Fruit fly (Drosophila melanogaster): ENCODE data around the gene CG17234.

The CG17234 gene

DNA sequence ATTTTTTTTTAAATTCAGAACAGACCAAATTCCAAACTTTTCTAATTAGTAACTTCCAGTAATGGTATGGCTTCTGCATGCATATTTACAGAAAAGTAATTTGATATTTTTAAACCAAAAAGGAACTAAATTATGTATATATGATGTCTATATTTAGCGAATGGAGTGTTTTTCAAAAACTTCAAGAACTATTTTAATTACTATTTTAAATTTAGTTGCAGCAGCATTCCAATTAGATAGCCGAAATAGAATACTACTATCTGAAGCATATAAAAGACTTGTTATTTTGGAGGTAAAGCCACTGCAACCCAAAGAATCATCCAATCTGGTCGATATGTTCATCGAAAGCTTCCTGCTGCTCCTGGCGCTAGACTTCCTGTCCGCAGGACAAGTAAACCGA is at the start of gene CG17234:
Gene CG17234 (plus strand): TSS at position 301 of the 400 bp plus-strand sequence.
- no peak for TF ChIP-seq Pif1A (GFP tag; optimal IDR thresholded peaks at IDR 0.05)
- TF ChIP-seq gl (tag; optimal IDR thresholded peaks at IDR 0.05), result no peak
- TF ChIP-seq CG17806 (tag; optimal IDR thresholded peaks at IDR 0.05), result no peak
- TF ChIP-seq CG12605 (GFP tag; IDR thresholded peaks at IDR 0.05), result no peak
- no peak for TF ChIP-seq CG4496 (GFP tag; IDR thresholded peaks at IDR 0.05)
- TF ChIP-seq CG32121 (GFP tag; IDR thresholded peaks at IDR 0.05), result no peak
- TF ChIP-seq CG10348 (GFP tag; IDR thresholded peaks at IDR 0.05), result no peak
- TF ChIP-seq CG9948 (tag; optimal IDR thresholded peaks at IDR 0.05), result no peak
- no peak for TF ChIP-seq fd96Ca (GFP tag; IDR thresholded peaks at IDR 0.05)
- TF ChIP-seq D1 (tag; optimal IDR thresholded peaks at IDR 0.05), result no peak
- no peak for TF ChIP-seq CG8301 (tag; optimal IDR thresholded peaks at IDR 0.05)
- TF ChIP-seq Pif1B (GFP tag; optimal IDR thresholded peaks at IDR 0.05), result no peak
- no peak for TF ChIP-seq EcR (GFP tag; optimal IDR thresholded peaks at IDR 0.05)

DNA sequence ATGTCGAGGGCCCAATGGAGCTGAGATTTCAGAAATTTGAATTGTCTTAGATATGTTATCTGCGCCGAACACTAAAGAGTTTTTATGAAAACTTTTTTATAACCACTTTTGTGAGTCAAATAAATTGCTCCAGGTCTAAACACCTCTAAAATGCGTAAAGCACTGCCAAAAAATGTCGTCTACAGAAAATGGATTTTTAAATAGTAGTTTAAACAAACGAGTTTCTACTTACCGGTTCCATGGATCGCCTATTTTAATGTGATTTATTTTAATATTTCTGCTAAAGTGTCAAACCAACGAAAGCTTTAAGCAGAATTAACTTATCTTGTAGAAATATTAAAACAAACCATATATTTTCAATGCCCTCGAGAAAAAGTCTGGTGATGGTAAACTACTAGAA is 46.8 kb upstream of the CG17234 start, which contains the start of gene CG31668:
Gene CG31668 (minus strand): TSS at position 101 of the 400 bp plus-strand sequence.
- TF ChIP-seq Pif1B (GFP tag; optimal IDR thresholded peaks at IDR 0.05), result no peak
- TF ChIP-seq rn (GFP tag; IDR thresholded peaks at IDR 0.05), result no peak
- no peak for TF ChIP-seq CG8159 (tag; optimal IDR thresholded peaks at IDR 0.05)
- TF ChIP-seq CG4496 (GFP tag; IDR thresholded peaks at IDR 0.05), result no peak
- TF ChIP-seq CG32121 (GFP tag; IDR thresholded peaks at IDR 0.05), result no peak
- no peak for TF ChIP-seq fd96Ca (GFP tag; IDR thresholded peaks at IDR 0.05)
- no peak for TF ChIP-seq CG13204 (GFP tag; optimal IDR thresholded peaks at IDR 0.05)
- no peak for TF ChIP-seq D1 (tag; optimal IDR thresholded peaks at IDR 0.05)
- no peak for TF ChIP-seq CG8301 (tag; optimal IDR thresholded peaks at IDR 0.05)
- TF ChIP-seq CG15710 (tag; optimal IDR thresholded peaks at IDR 0.05), result no peak
- no peak for TF ChIP-seq CG9948 (tag; optimal IDR thresholded peaks at IDR 0.05)

dm6 chr2L:2209002-2209401 is 43.8 kb upstream of the CG17234 start, which contains the start of gene CG33124:
TSS of gene CG33124 (minus strand) at chr2L:2209102.
- TF ChIP-seq D1 (tag; optimal IDR thresholded peaks at IDR 0.05), result no peak
- no peak for TF ChIP-seq CG32121 (GFP tag; IDR thresholded peaks at IDR 0.05)
- TF ChIP-seq Snoo (tag; optimal IDR thresholded peaks at IDR 0.05), result no peak
- no peak for TF ChIP-seq Ets98B (GFP tag; IDR thresholded peaks at IDR 0.05)
- no peak for TF ChIP-seq CG8301 (tag; optimal IDR thresholded peaks at IDR 0.05)

- no peak for TF ChIP-seq CG34367 (tag; optimal IDR thresholded peaks at IDR 0.05)
- TF ChIP-seq CG17806 (tag; optimal IDR thresholded peaks at IDR 0.05), result no peak
- no peak for TF ChIP-seq CG9948 (tag; optimal IDR thresholded peaks at IDR 0.05)
- TF ChIP-seq Pif1B (GFP tag; optimal IDR thresholded peaks at IDR 0.05), result no peak
- TF ChIP-seq CG15710 (tag; optimal IDR thresholded peaks at IDR 0.05), result no peak
- no peak for TF ChIP-seq CG13204 (GFP tag; optimal IDR thresholded peaks at IDR 0.05)
- no peak for TF ChIP-seq CG32121 (GFP tag; IDR thresholded peaks at IDR 0.05)
- TF ChIP-seq rn (GFP tag; IDR thresholded peaks at IDR 0.05), result no peak
- no peak for TF ChIP-seq CG10348 (GFP tag; IDR thresholded peaks at IDR 0.05)
- TF ChIP-seq CG4496 (GFP tag; IDR thresholded peaks at IDR 0.05), result no peak
- TF ChIP-seq Snoo (tag; optimal IDR thresholded peaks at IDR 0.05), result no peak
- no peak for TF ChIP-seq CG8301 (tag; optimal IDR thresholded peaks at IDR 0.05)
- no peak for TF ChIP-seq CG14655 (GFP tag; optimal IDR thresholded peaks at IDR 0.05)
- no peak for TF ChIP-seq fd96Ca (GFP tag; IDR thresholded peaks at IDR 0.05)
- no peak for TF ChIP-seq gl (tag; optimal IDR thresholded peaks at IDR 0.05)
- TF ChIP-seq D1 (tag; optimal IDR thresholded peaks at IDR 0.05), result no peak
- no peak for TF ChIP-seq Ets98B (GFP tag; IDR thresholded peaks at IDR 0.05)
- TF ChIP-seq EcR (GFP tag; optimal IDR thresholded peaks at IDR 0.05), result no peak
- TF ChIP-seq CG12605 (GFP tag; IDR thresholded peaks at IDR 0.05), result no peak
- no peak for TF ChIP-seq Pif1A (GFP tag; optimal IDR thresholded peaks at IDR 0.05)
Measured at dm6 chr2L:2212478-2212877, 40.4 kb upstream of the CG17234 start, which contains the start of gene CG15385. TSS of gene CG15385 (minus strand) at chr2L:2212571.

- TF ChIP-seq CG8301 (tag; optimal IDR thresholded peaks at IDR 0.05) (no peak), gl (tag; optimal IDR thresholded peaks at IDR 0.05) (no peak), fd96Ca (GFP tag; IDR thresholded peaks at IDR 0.05) (no peak), CG15710 (tag; optimal IDR thresholded peaks at IDR 0.05) (peak; percentile 67), CG17806 (tag; optimal IDR thresholded peaks at IDR 0.05) (no peak), D1 (tag; optimal IDR thresholded peaks at IDR 0.05) (no peak), EcR (GFP tag; optimal IDR thresholded peaks at IDR 0.05) (no peak), Pif1B (GFP tag; optimal IDR thresholded peaks at IDR 0.05) (no peak), Snoo (tag; optimal IDR thresholded peaks at IDR 0.05) (peak; percentile 15), CG9948 (tag; optimal IDR thresholded peaks at IDR 0.05) (no peak), CG34367 (tag; optimal IDR thresholded peaks at IDR 0.05) (no peak), CG10348 (GFP tag; IDR thresholded peaks at IDR 0.05) (no peak), CG14655 (GFP tag; optimal IDR thresholded peaks at IDR 0.05) (no peak), CG32121 (GFP tag; IDR thresholded peaks at IDR 0.05) (no peak)
Measured at dm6 chr2L:2214004-2214403, 38.8 kb upstream of the CG17234 start, which contains the start of the genes Uch and CG34174. TSS of gene Uch (minus strand) at chr2L:2214211. TSS of gene CG34174 (plus strand) at chr2L:2214266.

DNA sequence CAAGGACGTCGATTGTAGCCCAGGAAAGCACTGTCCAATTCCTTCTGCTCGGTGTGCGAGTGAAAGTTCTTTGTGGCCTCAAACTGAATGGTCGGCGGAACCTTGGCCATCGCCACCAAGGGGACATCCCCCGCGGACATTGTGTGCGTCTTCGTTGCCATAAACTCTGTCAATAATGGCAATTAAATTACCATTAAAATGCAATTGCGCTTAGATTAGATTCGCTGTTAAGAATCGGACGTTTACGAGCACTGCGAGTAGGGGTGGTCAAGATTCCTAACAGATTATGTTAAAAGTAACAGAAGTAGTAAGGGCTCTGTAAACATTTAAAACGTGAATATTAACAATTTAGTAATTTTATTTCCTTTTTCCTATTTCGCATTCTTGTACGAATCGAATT is 36.8 kb upstream of the CG17234 start, which contains the start of gene daed:
Gene daed (minus strand): TSS at position 247 of the 400 bp plus-strand sequence.
- no peak for TF ChIP-seq CG10348 (GFP tag; IDR thresholded peaks at IDR 0.05)
- no peak for TF ChIP-seq rn (GFP tag; IDR thresholded peaks at IDR 0.05)
- TF ChIP-seq fd96Ca (GFP tag; IDR thresholded peaks at IDR 0.05), result no peak
- TF ChIP-seq CG17806 (tag; optimal IDR thresholded peaks at IDR 0.05), result no peak
- no peak for TF ChIP-seq EcR (GFP tag; optimal IDR thresholded peaks at IDR 0.05)
- TF ChIP-seq CG8159 (tag; optimal IDR thresholded peaks at IDR 0.05), result no peak
- no peak for TF ChIP-seq CG14655 (GFP tag; optimal IDR thresholded peaks at IDR 0.05)
- TF ChIP-seq gl (tag; optimal IDR thresholded peaks at IDR 0.05), result no peak
- no peak for TF ChIP-seq CG32121 (GFP tag; IDR thresholded peaks at IDR 0.05)
- no peak; the same call in 1 of the 2 replicates for TF ChIP-seq Ets98B (GFP tag; IDR thresholded peaks at IDR 0.05)
- no peak for TF ChIP-seq CG4496 (GFP tag; IDR thresholded peaks at IDR 0.05)
- no peak for TF ChIP-seq Pif1A (GFP tag; optimal IDR thresholded peaks at IDR 0.05)
- no peak for TF ChIP-seq Pif1B (GFP tag; optimal IDR thresholded peaks at IDR 0.05)
- no peak for TF ChIP-seq CG9948 (tag; optimal IDR thresholded peaks at IDR 0.05)
- TF ChIP-seq CG15710 (tag; optimal IDR thresholded peaks at IDR 0.05), result no peak
- TF ChIP-seq D1 (tag; optimal IDR thresholded peaks at IDR 0.05), result no peak
- TF ChIP-seq CG12605 (GFP tag; IDR thresholded peaks at IDR 0.05), result no peak
- TF ChIP-seq CG8301 (tag; optimal IDR thresholded peaks at IDR 0.05), result no peak

Data from whole organism, pupa.